Fruit fly (Drosophila melanogaster) whole organism, embryonic: ENCODE data around the gene CG17764.

Experiments used
- Abd-B ChIP-seq: fragments of 200-800 bp; sonication (Bioruptor generic); optimal IDR thresholded peaks from 2 replicates; lab custom pipeline; 2018; ENCODE audit warnings: missing biosample characterization, mild to moderate bottlenecking, missing genetic modification characterization, moderate library complexity
- Atf3 ChIP-seq: fragments of 200-800 bp; sonication (Bioruptor generic); optimal IDR thresholded peaks from 3 replicates; lab custom pipeline; 2016; ENCODE audit warnings: missing biosample characterization, missing genetic modification characterization
- CG10431 ChIP-seq: fragments of 200-800 bp; sonication (Bioruptor generic); optimal IDR thresholded peaks from 3 replicates; lab custom pipeline; 2018; ENCODE audit warnings: missing biosample characterization, mild to moderate bottlenecking, missing genetic modification characterization
- CG14860 ChIP-seq: fragments of 200-800 bp; sonication (Bioruptor generic); IDR thresholded peaks from 3 replicates; pipeline ENCODE4 v1.3.6; 2022; ENCODE audit warnings: missing biosample characterization, missing genetic modification characterization; ENCODE audit not compliant: partially characterized antibody
- CG15479 ChIP-seq: fragments of 200-800 bp; sonication (Bioruptor generic); optimal IDR thresholded peaks from 3 replicates; lab custom pipeline; 2019; ENCODE audit warnings: missing biosample characterization, mild to moderate bottlenecking, missing genetic modification characterization, moderate library complexity
- CG15514 ChIP-seq: fragments of 200-800 bp; sonication (Bioruptor generic); optimal IDR thresholded peaks from 3 replicates; lab custom pipeline; 2017; ENCODE audit warnings: missing biosample characterization, missing genetic modification characterization, mild to moderate bottlenecking, moderate library complexity, missing genetic modification reagents
- CG15601 ChIP-seq: fragments of 200-800 bp; sonication (Bioruptor generic); optimal IDR thresholded peaks from 3 replicates; lab custom pipeline; 2019; ENCODE audit warnings: missing biosample characterization, mild to moderate bottlenecking, missing genetic modification characterization, moderate library complexity
- CG1603 ChIP-seq: fragments of 200-800 bp; sonication (Bioruptor generic); optimal IDR thresholded peaks from 2 replicates; lab custom pipeline; 2019; ENCODE audit warnings: missing biosample characterization, mild to moderate bottlenecking, missing genetic modification characterization, moderate library complexity
- CG17612 ChIP-seq: fragments of 200-800 bp; sonication (Bioruptor generic); IDR thresholded peaks from 2 replicates; pipeline ENCODE4 v1.3.6; 2022; ENCODE audit warnings: missing biosample characterization, missing genetic modification characterization
- CG18011 ChIP-seq: fragments of 200-800 bp; sonication (Bioruptor generic); optimal IDR thresholded peaks from 2 replicates; lab custom pipeline; 2017; ENCODE audit warnings: missing biosample characterization, missing genetic modification characterization, mild to moderate bottlenecking, moderate library complexity, missing genotype
- CG2120 ChIP-seq: fragments of 200-800 bp; sonication (Bioruptor generic); optimal IDR thresholded peaks from 3 replicates; lab custom pipeline; 2016; ENCODE audit warnings: missing biosample characterization, missing genetic modification characterization
- CG2202 ChIP-seq: fragments of 200-800 bp; sonication (Bioruptor generic); optimal IDR thresholded peaks from 2 replicates; lab custom pipeline; 2018; ENCODE audit warnings: missing biosample characterization, mild to moderate bottlenecking, missing genetic modification characterization
- CG3407 ChIP-seq: fragments of 200-800 bp; sonication (Bioruptor generic); optimal IDR thresholded peaks from 2 replicates; lab custom pipeline; 2018; ENCODE audit warnings: missing biosample characterization, mild to moderate bottlenecking, missing genetic modification characterization
- CG34376 ChIP-seq: fragments of 200-800 bp; sonication (Bioruptor generic); optimal IDR thresholded peaks from 2 replicates; lab custom pipeline; 2018; ENCODE audit warnings: missing biosample characterization, mild to moderate bottlenecking, missing genetic modification characterization
- CG3995 ChIP-seq: fragments of 200-800 bp; sonication (Bioruptor generic); optimal IDR thresholded peaks from 3 replicates; lab custom pipeline; 2016; ENCODE audit warnings: missing biosample characterization, missing genetic modification characterization
- CG4360 ChIP-seq: fragments of 200-800 bp; sonication (Bioruptor generic); IDR thresholded peaks from 2 replicates; pipeline ENCODE4 v1.3.6; 2022; ENCODE audit warnings: missing biosample characterization, missing genetic modification characterization
- CG7786 ChIP-seq: fragments of 200-800 bp; sonication (Bioruptor generic); optimal IDR thresholded peaks from 2 replicates; lab custom pipeline; 2016; ENCODE audit warnings: missing biosample characterization, missing genetic modification characterization
- CG7987 ChIP-seq: fragments of 200-800 bp; sonication (Bioruptor generic); optimal IDR thresholded peaks from 2 replicates; lab custom pipeline; 2018; ENCODE audit warnings: missing biosample characterization, mild to moderate bottlenecking, missing genetic modification characterization, moderate library complexity
- CG9932 ChIP-seq: fragments of 200-800 bp; sonication (Bioruptor generic); IDR thresholded peaks from 2 replicates; pipeline ENCODE4 v1.3.6; 2022; ENCODE audit warnings: missing biosample characterization, missing genetic modification characterization
- Hmr ChIP-seq: fragments of 200-800 bp; sonication (Bioruptor generic); optimal IDR thresholded peaks from 3 replicates; lab custom pipeline; 2017; ENCODE audit warnings: mild to moderate bottlenecking, missing biosample characterization, missing genetic modification reagents, missing genetic modification characterization
- Med ChIP-seq: fragments of 200-800 bp; sonication (Bioruptor generic); peaks from one replicate; lab custom pipeline; 2016; ENCODE audit warnings: missing biosample characterization, missing genetic modification characterization, mild to moderate bottlenecking, inconsistent platforms, moderate library complexity
- Mrtf ChIP-seq: fragments of 200-800 bp; sonication (Bioruptor generic); IDR thresholded peaks from 3 replicates; pipeline ENCODE4 v1.3.6; 2022; ENCODE audit warnings: missing biosample characterization, missing genetic modification characterization
- NK7.1 ChIP-seq: fragments of 200-800 bp; sonication (Bioruptor generic); optimal IDR thresholded peaks from 3 replicates; lab custom pipeline; 2016; ENCODE audit warnings: missing biosample characterization, missing genetic modification characterization
- Stat92E ChIP-seq, 3 experiments: fragments of >200 bp in 2 of 3; fragments of 200-800 bp in 1 of 3; sonication (Bioruptor generic) in 1 of 3; optimal IDR thresholded peaks; 2 replicates each; lab custom pipeline; 2017 to 2019; ENCODE audit warnings: missing biosample characterization in 3 of 3, missing genetic modification characterization in 3 of 3, mild to moderate bottlenecking in 1 of 3, moderate library complexity in 1 of 3
- TFAM ChIP-seq: fragments of 200-800 bp; sonication (Bioruptor generic); optimal IDR thresholded peaks from 2 replicates; lab custom pipeline; 2017; ENCODE audit warnings: missing biosample characterization, missing genetic modification characterization, inconsistent platforms
- abd-A ChIP-seq: fragments of 200-800 bp; sonication (Bioruptor generic); optimal IDR thresholded peaks from 3 replicates; lab custom pipeline; 2019; ENCODE audit warnings: missing biosample characterization, mild to moderate bottlenecking, missing genetic modification characterization, moderate library complexity
- ac ChIP-seq: fragments of 200-800 bp; sonication (Bioruptor generic); optimal IDR thresholded peaks from 3 replicates; lab custom pipeline; 2017; ENCODE audit warnings: missing biosample characterization, mild to moderate bottlenecking, missing genetic modification characterization
- ash1 ChIP-seq: fragments of 200-800 bp; sonication (Bioruptor generic); optimal IDR thresholded peaks from 2 replicates; lab custom pipeline; 2018; ENCODE audit warnings: missing biosample characterization, mild to moderate bottlenecking, missing genetic modification characterization
- cato ChIP-seq: fragments of 200-800 bp; sonication (Bioruptor generic); optimal IDR thresholded peaks from 2 replicates; lab custom pipeline; 2016; ENCODE audit warnings: missing biosample characterization, missing genetic modification characterization, borderline replicate concordance
- chif ChIP-seq, 2 experiments: fragments of 200-800 bp; sonication (Bioruptor generic); optimal IDR thresholded peaks; 3 replicates each; lab custom pipeline; 2016; ENCODE audit warnings: missing biosample characterization in 2 of 2, missing genetic modification characterization in 2 of 2
- chinmo ChIP-seq: fragments of 200-800 bp; sonication (Bioruptor generic); IDR thresholded peaks from 4 replicates; pipeline ENCODE4 v1.3.6; 2022; ENCODE audit warnings: missing biosample characterization, missing genetic modification characterization; ENCODE audit not compliant: partially characterized antibody
- gem ChIP-seq: fragments of 200-800 bp; sonication (Bioruptor generic); optimal IDR thresholded peaks from 2 replicates; lab custom pipeline; 2019; ENCODE audit warnings: missing biosample characterization, mild to moderate bottlenecking, missing genetic modification characterization, moderate library complexity
- gsb-n ChIP-seq: fragments of 200-800 bp; sonication (Bioruptor generic); optimal IDR thresholded peaks from 3 replicates; lab custom pipeline; 2018; ENCODE audit warnings: missing biosample characterization, mild to moderate bottlenecking, missing genetic modification characterization
- gt ChIP-seq: fragments of 200-800 bp; sonication (Bioruptor generic); IDR thresholded peaks from 2 replicates; pipeline ENCODE4 v1.3.6; 2022; ENCODE audit warnings: missing biosample characterization, missing genetic modification characterization
- hbn ChIP-seq: fragments of 200-800 bp; sonication (Bioruptor generic); IDR thresholded peaks from 2 replicates; pipeline ENCODE4 v1.3.6; 2022; ENCODE audit warnings: missing biosample characterization, missing genetic modification characterization; ENCODE audit not compliant: partially characterized antibody
- klu ChIP-seq: fragments of 200-800 bp; sonication (Bioruptor generic); IDR thresholded peaks from 2 replicates; pipeline ENCODE4 v1.3.6; 2022; ENCODE audit warnings: missing biosample characterization, missing genetic modification characterization
- knrl ChIP-seq: fragments of 200-800 bp; sonication (Bioruptor generic); IDR thresholded peaks from 3 replicates; pipeline ENCODE4 v1.3.6; 2022; ENCODE audit warnings: missing biosample characterization, missing genetic modification characterization; ENCODE audit not compliant: partially characterized antibody
- mirr ChIP-seq: fragments of 200-800 bp; sonication (Bioruptor generic); optimal IDR thresholded peaks from 3 replicates; lab custom pipeline; 2018; ENCODE audit warnings: missing biosample characterization, mild to moderate bottlenecking, missing genetic modification characterization
- odd ChIP-seq: fragments of 200-800 bp; sonication (Bioruptor generic); optimal IDR thresholded peaks from 2 replicates; lab custom pipeline; 2017; ENCODE audit warnings: missing biosample characterization, mild to moderate bottlenecking, missing genetic modification characterization
- pan ChIP-seq, 4 experiments: fragments of >200 bp in 3 of 4; fragments of 200-800 bp in 1 of 4; sonication (Bioruptor generic) in 1 of 4; optimal IDR thresholded peaks in 3 of 4; IDR thresholded peaks in 1 of 4; 2 replicates each; pipeline versions ENCODE4 v1.3.6 to Lab custom; 2017 to 2022; ENCODE audit warnings: missing biosample characterization in 2 of 4, missing genetic modification characterization in 2 of 4, mixed read lengths in 1 of 4
- peb ChIP-seq: fragments of 200-800 bp; sonication (Bioruptor generic); IDR thresholded peaks from 2 replicates; pipeline ENCODE4 v1.3.6; 2022; ENCODE audit warnings: missing biosample characterization, missing genetic modification characterization
- psq ChIP-seq: fragments of 200-800 bp; sonication (Bioruptor generic); optimal IDR thresholded peaks from 2 replicates; lab custom pipeline; 2017; ENCODE audit warnings: missing biosample characterization, missing genetic modification characterization
- ranshi ChIP-seq: fragments of 200-800 bp; sonication (Bioruptor generic); IDR thresholded peaks from 2 replicates; pipeline ENCODE4 v1.3.6; 2022; ENCODE audit warnings: missing biosample characterization, missing genetic modification characterization
- sd ChIP-seq: fragments of 200-800 bp; sonication (Bioruptor generic); optimal IDR thresholded peaks from 3 replicates; lab custom pipeline; 2018; ENCODE audit warnings: missing biosample characterization, mild to moderate bottlenecking, missing genetic modification characterization, moderate library complexity
- sisA ChIP-seq: fragments of 200-800 bp; sonication (Bioruptor generic); IDR thresholded peaks from 2 replicates; pipeline ENCODE4 v1.3.6; 2022; ENCODE audit warnings: missing biosample characterization, missing genetic modification characterization
- slbo ChIP-seq: fragments of 200-800 bp; sonication (Bioruptor generic); IDR thresholded peaks from 2 replicates; pipeline ENCODE4 v1.3.6; 2022; ENCODE audit warnings: missing biosample characterization, missing genetic modification characterization
- so ChIP-seq: fragments of 200-800 bp; sonication (Bioruptor generic); IDR thresholded peaks from 3 replicates; pipeline ENCODE4 v1.3.6; 2022; ENCODE audit warnings: missing biosample characterization, missing genetic modification characterization
- ssp ChIP-seq: fragments of 200-800 bp; sonication (Bioruptor generic); IDR thresholded peaks from 2 replicates; pipeline ENCODE4 v1.3.6; 2022; ENCODE audit warnings: missing biosample characterization, missing genetic modification characterization
- tio ChIP-seq: fragments of 200-800 bp; sonication (Bioruptor generic); optimal IDR thresholded peaks from 2 replicates; lab custom pipeline; 2017; ENCODE audit warnings: missing biosample characterization, missing genetic modification characterization, inconsistent platforms
- wek ChIP-seq: fragments of 200-800 bp; sonication (Bioruptor generic); optimal IDR thresholded peaks from 3 replicates; lab custom pipeline; 2018; ENCODE audit warnings: missing biosample characterization, mild to moderate bottlenecking, missing genetic modification characterization, moderate library complexity

The CG17764 gene

dm6 chrX:5338435-5338834, 31.2 kb upstream of the CG17764 start (continued):
- TF ChIP-seq psq (GFP tag; lab: Kevin White, UChicago), result no peak
- peak; percentile 19; the same call in 1 of the 2 replicates for TF ChIP-seq sisA (GFP tag; lab: Robert Waterston, UW)
- TF ChIP-seq Abd-B (GFP tag; lab: Kevin White, UChicago), result no peak
- no peak for TF ChIP-seq CG7987 (GFP tag; lab: Kevin White, UChicago)
- TF ChIP-seq CG15601 (tag; lab: Kevin White, UChicago), result no peak
- peak; percentile 42; the same call in 1 of the 2 replicates for TF ChIP-seq slbo (GFP tag; lab: Robert Waterston, UW)
- no peak for TF ChIP-seq ac
- TF ChIP-seq Med, result peak; percentile 70
- no peak for TF ChIP-seq CG2202 (tag; lab: Kevin White, UChicago)
- no peak for TF ChIP-seq knrl
- TF ChIP-seq CG14860 (GFP tag; lab: Robert Waterston, UW), result no peak
- no peak for TF ChIP-seq CG7786 (GFP tag; lab: Kevin White, UChicago)
- TF ChIP-seq CG18011 (GFP tag; lab: Kevin White, UChicago), result no peak
- no peak for TF ChIP-seq Atf3 (GFP tag; lab: Kevin White, UChicago)
- no peak for TF ChIP-seq CG15479 (GFP tag; lab: Kevin White, UChicago)
- no peak for TF ChIP-seq abd-A (tag; lab: Kevin White, UChicago)
- TF ChIP-seq CG1603 (tag; lab: Kevin White, UChicago), result no peak
- no peak for TF ChIP-seq sd (tag; lab: Kevin White, UChicago)
- no peak for TF ChIP-seq CG15514 (GFP tag; lab: Kevin White, UChicago)
- no peak for TF ChIP-seq CG2120
- TF ChIP-seq CG34376 (GFP tag; lab: Kevin White, UChicago), result no peak
- TF ChIP-seq cato (GFP tag; lab: Kevin White, UChicago), result no peak
- TF ChIP-seq odd (GFP tag; lab: Kevin White, UChicago), result no peak
- no peak for TF ChIP-seq so (GFP tag; lab: Robert Waterston, UW)
- TF ChIP-seq ranshi, result no peak
- TF ChIP-seq chif (GFP tag; optimal IDR thresholded peaks at IDR 0.05; lab: Kevin White, UChicago), result no peak
- peak; percentile 21; the same call in 1 of the 2 replicates for TF ChIP-seq CG9932 (GFP tag; lab: Robert Waterston, UW)
- no peak for TF ChIP-seq ssp (GFP tag; lab: Robert Waterston, UW)
- no peak for TF ChIP-seq wek (GFP tag; lab: Kevin White, UChicago)
- TF ChIP-seq pan (optimal IDR thresholded peaks at IDR 0.05; lab: Kevin White, UChicago), result no peak
- no peak for TF ChIP-seq pan (GFP tag; optimal IDR thresholded peaks at IDR 0.05 in 1 of 2, IDR thresholded peaks at IDR 0.05 in 1 of 2)
- no peak for TF ChIP-seq chinmo
- no peak for TF ChIP-seq klu
- no peak for TF ChIP-seq CG4360
- TF ChIP-seq TFAM, result no peak
- TF ChIP-seq Mrtf (GFP tag; lab: Robert Waterston, UW), result no peak
- TF ChIP-seq gsb-n (tag; lab: Kevin White, UChicago), result no peak
- TF ChIP-seq Stat92E (GFP tag; optimal IDR thresholded peaks at IDR 0.05; lab: Kevin White, UChicago), result no peak
- no peak for TF ChIP-seq CG3995 (GFP tag; lab: Kevin White, UChicago)
- TF ChIP-seq CG10431 (GFP tag; lab: Kevin White, UChicago), result no peak
- TF ChIP-seq ash1, result no peak
- TF ChIP-seq gt (GFP tag; lab: Robert Waterston, UW), result no peak
- TF ChIP-seq tio (GFP tag; lab: Kevin White, UChicago), result no peak
- TF ChIP-seq CG17612 (GFP tag; lab: Robert Waterston, UW), result no peak
- TF ChIP-seq mirr (GFP tag; lab: Kevin White, UChicago), result no peak
- no peak for TF ChIP-seq hbn (GFP tag; lab: Robert Waterston, UW)
- no peak for TF ChIP-seq NK7.1 (GFP tag; lab: Kevin White, UChicago)
- TF ChIP-seq peb (GFP tag; lab: Robert Waterston, UW), result no peak
- TF ChIP-seq gem (tag; lab: Kevin White, UChicago), result peak; percentile 17
- peak; percentile 19 for TF ChIP-seq Hmr (GFP tag; lab: Kevin White, UChicago)
- no peak for TF ChIP-seq CG3407 (GFP tag; lab: Kevin White, UChicago)
